Worm (Caenorhabditis elegans): ENCODE measurements around the gene unc-27.

DNA sequence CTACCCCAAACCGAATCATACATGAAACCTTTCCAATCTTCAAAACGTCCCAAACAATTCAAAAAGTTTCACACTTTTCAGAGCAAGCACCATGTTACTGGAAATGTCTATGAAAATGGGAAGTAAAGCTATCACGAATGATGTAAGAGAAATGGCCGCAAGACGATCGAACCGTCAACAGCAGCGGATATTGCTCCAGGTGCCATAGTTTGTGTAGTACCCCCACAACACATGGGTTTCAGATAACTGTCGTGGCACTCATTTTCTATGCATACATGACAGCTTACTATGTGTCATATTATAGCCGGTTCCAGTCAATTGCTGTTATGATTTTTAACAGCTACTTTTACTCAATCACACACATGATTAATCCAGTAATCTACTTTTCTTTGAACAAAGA, 5.0 kb upstream of the unc-27 start, which contains the start of gene ZK721.3:
- TF ChIP-seq ref-1 (GFP tag; conservative IDR thresholded peaks at IDR 0.05) (no peak), flt-1 (GFP tag; IDR thresholded peaks at IDR 0.05) (no peak), T22C8.4 (GFP tag; IDR thresholded peaks at IDR 0.05) (no peak), ztf-23 (GFP tag; IDR thresholded peaks at IDR 0.05) (no peak)
